Worm (Caenorhabditis elegans) whole organism, L3 larva: ENCODE data around the gene mtre-1.
A peak's percentile ranks its signal among the peaks of the same experiment; 100 is the strongest.

Experiments used
- R02D3.7 ChIP-seq: fragments of 150-350 bp; optimal IDR thresholded peaks from 2 replicates; lab custom pipeline; 2014; ENCODE audit warnings: missing biosample characterization, missing genetic modification characterization
- ZK546.5 ChIP-seq: sonication (generic microtip); optimal IDR thresholded peaks from 2 replicates; lab custom pipeline; 2017; ENCODE audit warnings: missing biosample characterization, missing genetic modification characterization
- aly-2 ChIP-seq: fragments of 150-350 bp; optimal IDR thresholded peaks from 2 replicates; lab custom pipeline; 2014; ENCODE audit warnings: missing biosample characterization, missing genetic modification characterization
- ama-1 ChIP-seq: fragments of 150-350 bp; optimal IDR thresholded peaks from 2 replicates; lab custom pipeline; 2018
- ceh-16 ChIP-seq: sonication (generic microtip); optimal IDR thresholded peaks from 2 replicates; lab custom pipeline; 2017; ENCODE audit warnings: missing biosample characterization, missing genetic modification characterization
- ceh-28 ChIP-seq: fragments of 150-350 bp; optimal IDR thresholded peaks from 2 replicates; lab custom pipeline; 2014; ENCODE audit warnings: missing biosample characterization, missing genetic modification reagents, missing genetic modification characterization
- ceh-9 ChIP-seq: sonication (generic microtip); optimal IDR thresholded peaks from 2 replicates; lab custom pipeline; 2018; ENCODE audit warnings: missing biosample characterization, missing genetic modification characterization
- daf-12 ChIP-seq: fragments of 150-350 bp; optimal IDR thresholded peaks from 2 replicates; lab custom pipeline; 2014; ENCODE audit warnings: missing biosample characterization, missing genetic modification reagents, missing genetic modification characterization
- egl-27 ChIP-seq: sonication (generic microtip); optimal IDR thresholded peaks from 4 replicates; lab custom pipeline; 2017; ENCODE audit warnings: missing biosample characterization, missing genetic modification reagents, missing genetic modification characterization
- egl-5 ChIP-seq: fragments of 150-350 bp; optimal IDR thresholded peaks from 2 replicates; lab custom pipeline; 2017; ENCODE audit warnings: missing biosample characterization, missing genetic modification reagents, missing genetic modification characterization, inconsistent platforms
- elt-3 ChIP-seq, 3 experiments: fragments of 150-350 bp in 1 of 3; sonication (generic microtip) in 2 of 3; optimal IDR thresholded peaks; 2 replicates in 2 of 3; 4 replicates in 1 of 3; lab custom pipeline; 2014 to 2017; ENCODE audit warnings: missing biosample characterization in 3 of 3, missing genetic modification characterization in 3 of 3
- eor-1 ChIP-seq, 2 experiments: fragments of 150-350 bp; optimal IDR thresholded peaks; 2 replicates each; lab custom pipeline; 2014 to 2018; ENCODE audit warnings: missing biosample characterization in 2 of 2, missing genetic modification characterization in 2 of 2
- fkh-10 ChIP-seq: sonication (generic microtip); optimal IDR thresholded peaks from 2 replicates; lab custom pipeline; 2017; ENCODE audit warnings: missing biosample characterization, missing genetic modification reagents, missing genetic modification characterization
- fkh-2 ChIP-seq: fragments of 150-350 bp; optimal IDR thresholded peaks from 2 replicates; lab custom pipeline; 2014; ENCODE audit warnings: missing biosample characterization, missing genetic modification reagents, missing genetic modification characterization
- jun-1 ChIP-seq: fragments of 150-350 bp; optimal IDR thresholded peaks from 2 replicates; lab custom pipeline; 2014; ENCODE audit warnings: missing biosample characterization, missing genetic modification reagents, missing genetic modification characterization
- lin-15B ChIP-seq: fragments of 150-350 bp; optimal IDR thresholded peaks from 2 replicates; lab custom pipeline; 2014; ENCODE audit warnings: missing biosample characterization, missing genetic modification characterization
- lsy-12 ChIP-seq: sonication (generic microtip); optimal IDR thresholded peaks from 2 replicates; lab custom pipeline; 2016; ENCODE audit warnings: mild to moderate bottlenecking, missing genetic modification characterization, missing compliant biosample characterization
- mdl-1 ChIP-seq: fragments of 150-350 bp; optimal IDR thresholded peaks from 2 replicates; lab custom pipeline; 2014; ENCODE audit warnings: missing biosample characterization, missing genetic modification characterization
- mml-1 ChIP-seq: fragments of 150-350 bp; sonication (generic microtip); optimal IDR thresholded peaks from 3 replicates; lab custom pipeline; 2014; ENCODE audit warnings: missing biosample characterization, missing genetic modification characterization
- nhr-11 ChIP-seq: fragments of 150-350 bp; optimal IDR thresholded peaks from 2 replicates; lab custom pipeline; 2014; ENCODE audit warnings: missing biosample characterization, missing genetic modification characterization
- nhr-12 ChIP-seq: fragments of 150-350 bp; optimal IDR thresholded peaks from 2 replicates; lab custom pipeline; 2014; ENCODE audit warnings: missing biosample characterization, missing genetic modification characterization
- nhr-23 ChIP-seq: fragments of 150-350 bp; optimal IDR thresholded peaks from 2 replicates; lab custom pipeline; 2014; ENCODE audit warnings: missing biosample characterization, missing genetic modification reagents, missing genetic modification characterization
- nhr-237 ChIP-seq: fragments of 150-350 bp; optimal IDR thresholded peaks from 2 replicates; lab custom pipeline; 2014; ENCODE audit warnings: missing biosample characterization, missing genetic modification characterization
- nhr-25 ChIP-seq: sonication (generic microtip); optimal IDR thresholded peaks from 2 replicates; lab custom pipeline; 2017; ENCODE audit warnings: missing biosample characterization, missing genetic modification characterization
- nhr-28 ChIP-seq: fragments of 150-350 bp; optimal IDR thresholded peaks from 2 replicates; lab custom pipeline; 2014; ENCODE audit warnings: missing biosample characterization, missing genetic modification characterization
- nhr-43 ChIP-seq: sonication (generic microtip); optimal IDR thresholded peaks from 2 replicates; lab custom pipeline; 2016; ENCODE audit warnings: mild to moderate bottlenecking, missing genetic modification characterization, missing compliant biosample characterization; ENCODE audit not compliant: poor library complexity, severe bottlenecking
- nhr-67 ChIP-seq: fragments of 150-350 bp; optimal IDR thresholded peaks from 2 replicates; lab custom pipeline; 2014; ENCODE audit warnings: missing biosample characterization, missing genetic modification characterization
- nhr-76 ChIP-seq: fragments of 150-350 bp; sonication (generic microtip); optimal IDR thresholded peaks from 5 replicates; lab custom pipeline; 2014; ENCODE audit warnings: missing biosample characterization, missing genetic modification characterization
- nhr-77 ChIP-seq: fragments of 150-350 bp; optimal IDR thresholded peaks from 2 replicates; lab custom pipeline; 2014; ENCODE audit warnings: missing biosample characterization, missing genetic modification characterization
- pha-4 ChIP-seq: fragments of 150-350 bp; optimal IDR thresholded peaks from 2 replicates; lab custom pipeline; 2014; ENCODE audit warnings: missing biosample characterization, missing genetic modification reagents, missing genetic modification characterization
- skn-1 ChIP-seq: fragments of 150-350 bp; optimal IDR thresholded peaks from 2 replicates; lab custom pipeline; 2014; ENCODE audit warnings: missing biosample characterization, missing genetic modification characterization
- tbx-2 ChIP-seq: sonication (generic microtip); optimal IDR thresholded peaks from 2 replicates; lab custom pipeline; 2016; ENCODE audit warnings: mild to moderate bottlenecking, missing genetic modification characterization, missing compliant biosample characterization
- unc-62 ChIP-seq: fragments of 150-350 bp; sonication (generic microtip); optimal IDR thresholded peaks from 4 replicates; lab custom pipeline; 2014; ENCODE audit warnings: missing biosample characterization, missing genetic modification reagents, missing genetic modification characterization
- zag-1 ChIP-seq: fragments of 150-350 bp; optimal IDR thresholded peaks from 2 replicates; lab custom pipeline; 2014; ENCODE audit warnings: missing biosample characterization, missing genetic modification characterization
- ztf-11 ChIP-seq: fragments of 150-350 bp; optimal IDR thresholded peaks from 2 replicates; lab custom pipeline; 2014; ENCODE audit warnings: missing biosample characterization, missing genetic modification characterization
- ztf-4 ChIP-seq: fragments of 150-350 bp; optimal IDR thresholded peaks from 2 replicates; lab custom pipeline; 2014; ENCODE audit warnings: missing biosample characterization, missing genetic modification characterization

The mtre-1 gene

ce11 chrII:8059532-8059931, 9.2 kb upstream of the mtre-1 start:
- no peak for TF ChIP-seq nhr-25 (tag; lab: Kevin White, UChicago)
- no peak for TF ChIP-seq ceh-16 (tag; lab: Kevin White, UChicago)
- no peak for TF ChIP-seq aly-2 (tag; lab: Kevin White, UChicago)
- no peak for TF ChIP-seq eor-1 (tag; optimal IDR thresholded peaks at IDR 0.05; lab: Kevin White, UChicago)
- peak; percentile 81 for TF ChIP-seq nhr-11 (tag; lab: Kevin White, UChicago)

- TF ChIP-seq unc-62 (GFP tag; lab: Kevin White, UChicago) = no peak
- TF ChIP-seq ZK546.5 = no peak
- TF ChIP-seq daf-12 (tag; lab: Kevin White, UChicago) = no peak
- TF ChIP-seq nhr-77 (tag; lab: Kevin White, UChicago) = no peak
- TF ChIP-seq aly-2 (tag; lab: Kevin White, UChicago) = no peak
- TF ChIP-seq nhr-43 (tag; lab: Kevin White, UChicago) = no peak
- TF ChIP-seq jun-1 (tag; lab: Kevin White, UChicago) = no peak
- TF ChIP-seq zag-1 (tag; lab: Kevin White, UChicago) = no peak
- TF ChIP-seq skn-1 (tag; lab: Kevin White, UChicago) = no peak
- no peak for TF ChIP-seq nhr-237 (tag; lab: Kevin White, UChicago)
- no peak for TF ChIP-seq tbx-2 (tag; lab: Kevin White, UChicago)
- no peak for TF ChIP-seq fkh-2 (tag; lab: Kevin White, UChicago)
- no peak for TF ChIP-seq ceh-28 (tag; lab: Kevin White, UChicago)
Observed at ce11 chrII:8058769-8059168, 8.4 kb upstream of the mtre-1 start, which contains the start of gene T05H10.8. Gene T05H10.8, plus strand, starts transcription at chrII:8059069.

ce11 chrII:8057911-8058310, 7.5 kb upstream of the mtre-1 start:
- TF ChIP-seq lsy-12 (tag; lab: Kevin White, UChicago) (no peak), mdl-1 (tag; lab: Kevin White, UChicago) (no peak), nhr-67 (tag; lab: Kevin White, UChicago) (no peak), ztf-4 (tag; lab: Kevin White, UChicago) (no peak), pha-4 (no peak), nhr-43 (tag; lab: Kevin White, UChicago) (no peak), ZK546.5 (no peak), jun-1 (tag; lab: Kevin White, UChicago) (no peak), lin-15B (no peak), nhr-23 (tag; lab: Kevin White, UChicago) (no peak)

ce11 chrII:8052850-8053249, 2.5 kb upstream of the mtre-1 start, which contains the start of gene T05H10.4:
Gene T05H10.4, plus strand, starts transcription at chrII:8053150.
- TF ChIP-seq elt-3 (tag; optimal IDR thresholded peaks at IDR 0.05; lab: Kevin White, UChicago) (no peak), ceh-9 (tag; lab: Kevin White, UChicago) (no peak), ztf-4 (tag; lab: Kevin White, UChicago) (no peak), mml-1 (tag; lab: Kevin White, UChicago) (no peak), ama-1 (no peak), nhr-12 (no peak), egl-27 (no peak), aly-2 (tag; lab: Kevin White, UChicago) (no peak), unc-62 (GFP tag; lab: Kevin White, UChicago) (no peak), ztf-11 (tag; lab: Kevin White, UChicago) (no peak), tbx-2 (tag; lab: Kevin White, UChicago) (no peak), pha-4 (no peak), lsy-12 (tag; lab: Kevin White, UChicago) (no peak), egl-5 (tag; lab: Kevin White, UChicago) (no peak), nhr-28 (tag; lab: Kevin White, UChicago) (no peak)
- TF ChIP-seq, all 47 proteins: peak for 0

- TF ChIP-seq nhr-76 (tag; lab: Kevin White, UChicago) = no peak
- no peak for TF ChIP-seq R02D3.7 (tag; lab: Kevin White, UChicago)
- TF ChIP-seq nhr-12 = no peak
- no peak for TF ChIP-seq mml-1 (tag; lab: Kevin White, UChicago)
- no peak for TF ChIP-seq nhr-11 (tag; lab: Kevin White, UChicago)
- no peak for TF ChIP-seq egl-5 (tag; lab: Kevin White, UChicago)
- no peak for TF ChIP-seq fkh-10 (GFP tag; lab: Kevin White, UChicago)
- TF ChIP-seq elt-3 (tag; optimal IDR thresholded peaks at IDR 0.05; lab: Kevin White, UChicago) = no peak
Observed at ce11 chrII:8052172-8052571, 1.8 kb upstream of the mtre-1 start.
